Fruit fly (Drosophila melanogaster) whole organism, embryonic: ENCODE data around the gene CG33510.

Experiments
- Awh ChIP-seq: fragments of 200-800 bp; sonication (Bioruptor generic); IDR thresholded peaks from 2 replicates; pipeline ENCODE4, ENCODE4 v1.3.6; 2022; ENCODE audit warnings: missing biosample characterization, missing genetic modification characterization
- BtbVII ChIP-seq: fragments of 200-800 bp; sonication (Bioruptor generic); optimal IDR thresholded peaks from 3 replicates; lab custom pipeline; 2017; ENCODE audit warnings: missing biosample characterization, mild to moderate bottlenecking, missing genetic modification characterization
- CG10147 ChIP-seq: fragments of 200-800 bp; sonication (Bioruptor generic); optimal IDR thresholded peaks from 2 replicates; lab custom pipeline; 2019; ENCODE audit warnings: missing biosample characterization, mild to moderate bottlenecking, missing genetic modification characterization, moderate library complexity
- CG10431 ChIP-seq: fragments of 200-800 bp; sonication (Bioruptor generic); optimal IDR thresholded peaks from 3 replicates; lab custom pipeline; 2018; ENCODE audit warnings: missing biosample characterization, mild to moderate bottlenecking, missing genetic modification characterization
- CG11504 ChIP-seq: fragments of 200-800 bp; sonication (Bioruptor generic); optimal IDR thresholded peaks from 3 replicates; lab custom pipeline; 2019; ENCODE audit warnings: missing biosample characterization, mild to moderate bottlenecking, missing genetic modification characterization, moderate library complexity
- CG12104 ChIP-seq: fragments of 200-800 bp; sonication (Bioruptor generic); optimal IDR thresholded peaks from 3 replicates; lab custom pipeline; 2016; ENCODE audit warnings: missing biosample characterization, missing genetic modification characterization
- CG14667 ChIP-seq: fragments of 200-800 bp; sonication (Bioruptor generic); IDR thresholded peaks from 2 replicates; pipeline ENCODE4 v1.3.6; 2022; ENCODE audit warnings: missing biosample characterization, missing genetic modification characterization
- CG17359 ChIP-seq: fragments of 200-800 bp; sonication (Bioruptor generic); optimal IDR thresholded peaks from 3 replicates; lab custom pipeline; 2018; ENCODE audit warnings: missing biosample characterization, mild to moderate bottlenecking, missing genetic modification characterization, moderate library complexity
- CG1792 ChIP-seq: fragments of 200-800 bp; sonication (Bioruptor generic); optimal IDR thresholded peaks from 2 replicates; lab custom pipeline; 2016; ENCODE audit warnings: missing biosample characterization, missing genetic modification characterization
- CG18011 ChIP-seq: fragments of 200-800 bp; sonication (Bioruptor generic); optimal IDR thresholded peaks from 2 replicates; lab custom pipeline; 2017; ENCODE audit warnings: missing biosample characterization, missing genetic modification characterization, mild to moderate bottlenecking, moderate library complexity, missing genotype
- CG2202 ChIP-seq: fragments of 200-800 bp; sonication (Bioruptor generic); optimal IDR thresholded peaks from 2 replicates; lab custom pipeline; 2018; ENCODE audit warnings: missing biosample characterization, mild to moderate bottlenecking, missing genetic modification characterization
- CG2712 ChIP-seq: fragments of 200-800 bp; optimal IDR thresholded peaks from 3 replicates; lab custom pipeline; 2019; ENCODE audit warnings: missing biosample characterization, mild to moderate bottlenecking, missing genetic modification characterization, moderate library complexity
- CG30403 ChIP-seq: fragments of 200-800 bp; sonication (Bioruptor generic); optimal IDR thresholded peaks from 3 replicates; lab custom pipeline; 2016; ENCODE audit warnings: missing biosample characterization, missing genetic modification characterization
- CG30431 ChIP-seq: fragments of 200-800 bp; sonication (Bioruptor generic); optimal IDR thresholded peaks from 2 replicates; lab custom pipeline; 2017; ENCODE audit warnings: missing biosample characterization, missing genetic modification characterization
- CG3995 ChIP-seq: fragments of 200-800 bp; sonication (Bioruptor generic); optimal IDR thresholded peaks from 3 replicates; lab custom pipeline; 2016; ENCODE audit warnings: missing biosample characterization, missing genetic modification characterization
- CG7839 ChIP-seq: fragments of 200-800 bp; sonication (Bioruptor generic); optimal IDR thresholded peaks from 3 replicates; lab custom pipeline; 2018; ENCODE audit warnings: missing biosample characterization, mild to moderate bottlenecking, missing genetic modification characterization, moderate library complexity
- CG8359 ChIP-seq: fragments of 200-800 bp; sonication (Bioruptor generic); optimal IDR thresholded peaks from 2 replicates; lab custom pipeline; 2017; ENCODE audit warnings: missing biosample characterization, mild to moderate bottlenecking, missing genetic modification characterization, borderline replicate concordance
- CG8388 ChIP-seq: fragments of 200-800 bp; sonication (Bioruptor generic); optimal IDR thresholded peaks from 2 replicates; lab custom pipeline; 2019; ENCODE audit warnings: missing biosample characterization, mild to moderate bottlenecking, missing genetic modification characterization, moderate library complexity
- CG9797 ChIP-seq: fragments of 200-800 bp; sonication (Bioruptor generic); optimal IDR thresholded peaks from 3 replicates; lab custom pipeline; 2018; ENCODE audit warnings: missing biosample characterization, mild to moderate bottlenecking, missing genetic modification characterization
- Dfd ChIP-seq, 2 experiments: fragments of >200 bp; optimal IDR thresholded peaks; 2 replicates each; lab custom pipeline; 2017; ENCODE audit warnings: missing biosample characterization in 2 of 2, missing genetic modification characterization in 2 of 2
- Doc3 ChIP-seq: fragments of 200-800 bp; sonication (Bioruptor generic); IDR thresholded peaks from 3 replicates; pipeline ENCODE4 v1.3.6; 2022; ENCODE audit warnings: missing biosample characterization, missing genetic modification characterization; ENCODE audit not compliant: partially characterized antibody
- Fer1 ChIP-seq: fragments of 200-800 bp; sonication (Bioruptor generic); optimal IDR thresholded peaks from 2 replicates; lab custom pipeline; 2017; ENCODE audit warnings: missing biosample characterization, mild to moderate bottlenecking, missing genetic modification characterization
- HHEX ChIP-seq: fragments of 200-800 bp; sonication (Bioruptor generic); optimal IDR thresholded peaks from 3 replicates; lab custom pipeline; 2017; ENCODE audit warnings: missing biosample characterization, mild to moderate bottlenecking, missing genetic modification characterization, missing genetic modification reagents
- HLHmδ ChIP-seq: fragments of 200-800 bp; sonication (Bioruptor generic); optimal IDR thresholded peaks from 2 replicates; lab custom pipeline; 2018; ENCODE audit warnings: missing biosample characterization, mild to moderate bottlenecking, missing genetic modification characterization, moderate library complexity
- Hmr ChIP-seq: fragments of 200-800 bp; sonication (Bioruptor generic); optimal IDR thresholded peaks from 3 replicates; lab custom pipeline; 2017; ENCODE audit warnings: mild to moderate bottlenecking, missing biosample characterization, missing genetic modification reagents, missing genetic modification characterization
- MBD-R2 ChIP-seq: fragments of 200-800 bp; sonication (Bioruptor generic); IDR thresholded peaks from 2 replicates; pipeline ENCODE4 v1.3.6; 2022; ENCODE audit warnings: missing biosample characterization, missing genetic modification characterization
- Meics ChIP-seq: fragments of 200-800 bp; sonication (Bioruptor generic); optimal IDR thresholded peaks from 2 replicates; lab custom pipeline; 2017; ENCODE audit warnings: missing biosample characterization, mild to moderate bottlenecking, missing genetic modification characterization
- Nf-YB ChIP-seq: fragments of 200-800 bp; sonication (Bioruptor generic); optimal IDR thresholded peaks from 3 replicates; lab custom pipeline; 2019; ENCODE audit warnings: missing biosample characterization, mild to moderate bottlenecking, missing genetic modification characterization, moderate library complexity
- NfI ChIP-seq: fragments of 200-800 bp; sonication (Bioruptor generic); optimal IDR thresholded peaks from 3 replicates; lab custom pipeline; 2018; ENCODE audit warnings: missing biosample characterization, mild to moderate bottlenecking, missing genetic modification characterization, moderate library complexity
- Ptx1 ChIP-seq: fragments of 200-800 bp; sonication (Bioruptor generic); IDR thresholded peaks from 2 replicates; pipeline ENCODE4 v1.3.6; 2022; ENCODE audit warnings: missing biosample characterization, missing genetic modification characterization
- Ravus ChIP-seq: fragments of 200-800 bp; sonication (Bioruptor generic); IDR thresholded peaks from 2 replicates; pipeline ENCODE4 v1.3.6; 2022; ENCODE audit warnings: missing biosample characterization, missing genetic modification characterization
- abd-A ChIP-seq: fragments of 200-800 bp; sonication (Bioruptor generic); optimal IDR thresholded peaks from 3 replicates; lab custom pipeline; 2019; ENCODE audit warnings: missing biosample characterization, mild to moderate bottlenecking, missing genetic modification characterization, moderate library complexity
- aop ChIP-seq: fragments of 200-800 bp; sonication (Bioruptor generic); IDR thresholded peaks from 2 replicates; pipeline ENCODE4 v1.3.6; 2022; ENCODE audit warnings: missing biosample characterization, missing genetic modification characterization
- chm ChIP-seq: fragments of 200-800 bp; sonication (Bioruptor generic); IDR thresholded peaks from 2 replicates; pipeline ENCODE4 v1.3.6; 2022; ENCODE audit warnings: missing biosample characterization, missing genetic modification characterization
- ci ChIP-seq: fragments of 200-800 bp; sonication (Bioruptor generic); IDR thresholded peaks from 3 replicates; pipeline ENCODE4 v1.3.6; 2022; ENCODE audit warnings: missing biosample characterization, missing genetic modification characterization
- dm ChIP-seq: fragments of 200-800 bp; sonication (Bioruptor generic); optimal IDR thresholded peaks from 3 replicates; lab custom pipeline; 2016; ENCODE audit warnings: missing biosample characterization, missing genetic modification characterization
- eyg ChIP-seq: fragments of 200-800 bp; sonication (Bioruptor generic); optimal IDR thresholded peaks from 3 replicates; lab custom pipeline; 2016; ENCODE audit warnings: missing biosample characterization, missing genetic modification characterization
- grn ChIP-seq: fragments of 200-800 bp; sonication (Bioruptor generic); optimal IDR thresholded peaks from 3 replicates; lab custom pipeline; 2017; ENCODE audit warnings: missing biosample characterization, missing genetic modification characterization
- kni ChIP-seq: fragments of 200-800 bp; sonication (Bioruptor generic); optimal IDR thresholded peaks from 3 replicates; lab custom pipeline; 2017; ENCODE audit warnings: mild to moderate bottlenecking, missing biosample characterization, missing genetic modification reagents, missing genetic modification characterization
- lbe ChIP-seq: fragments of 200-800 bp; sonication (Bioruptor generic); optimal IDR thresholded peaks from 2 replicates; lab custom pipeline; 2016; ENCODE audit warnings: missing biosample characterization, mild to moderate bottlenecking, missing genetic modification characterization
- lmd ChIP-seq: fragments of 200-800 bp; sonication (Bioruptor generic); IDR thresholded peaks from 2 replicates; pipeline ENCODE4 v1.3.6; 2022; ENCODE audit warnings: missing biosample characterization, missing genetic modification characterization
- lola ChIP-seq, 3 experiments: fragments of >200 bp in 2 of 3; fragments of 200-800 bp in 1 of 3; sonication (Bioruptor generic) in 1 of 3; optimal IDR thresholded peaks; 2 replicates each; lab custom pipeline; 2017 to 2019; ENCODE audit warnings: missing biosample characterization in 3 of 3, missing genetic modification characterization in 3 of 3, mild to moderate bottlenecking in 1 of 3, moderate library complexity in 1 of 3
- row ChIP-seq: fragments of 200-800 bp; sonication (Bioruptor generic); IDR thresholded peaks from 3 replicates; pipeline ENCODE4 v1.3.6; 2022; ENCODE audit warnings: missing biosample characterization, missing genetic modification characterization
- sc ChIP-seq, 3 experiments: fragments of >200 bp in 2 of 3; fragments of 200-800 bp in 1 of 3; sonication (Bioruptor generic) in 1 of 3; optimal IDR thresholded peaks; 2 replicates in 2 of 3; 3 replicates in 1 of 3; lab custom pipeline; 2017; ENCODE audit warnings: mild to moderate bottlenecking in 1 of 3, missing biosample characterization in 1 of 3, missing genetic modification characterization in 1 of 3, missing genetic modification reagents in 1 of 3
- scrt ChIP-seq: fragments of 200-800 bp; sonication (Bioruptor generic); optimal IDR thresholded peaks from 2 replicates; lab custom pipeline; 2018; ENCODE audit warnings: missing biosample characterization, mild to moderate bottlenecking, missing genetic modification characterization, moderate library complexity
- trem ChIP-seq: fragments of 200-800 bp; optimal IDR thresholded peaks from 3 replicates; lab custom pipeline; 2019; ENCODE audit warnings: missing biosample characterization, mild to moderate bottlenecking, missing genetic modification characterization, moderate library complexity
- trh ChIP-seq: fragments of 200-800 bp; sonication (Bioruptor generic); optimal IDR thresholded peaks from 2 replicates; lab custom pipeline; 2016; ENCODE audit warnings: missing biosample characterization, missing genetic modification characterization
- unc-4 ChIP-seq: fragments of 200-800 bp; sonication (Bioruptor generic); IDR thresholded peaks from 2 replicates; pipeline ENCODE4 v1.3.6; 2022; ENCODE audit warnings: missing biosample characterization, missing genetic modification characterization; ENCODE audit not compliant: partially characterized antibody
- usp ChIP-seq: fragments of >200 bp; optimal IDR thresholded peaks from 2 replicates; lab custom pipeline; 2017; ENCODE audit warnings: missing biosample characterization, missing genetic modification characterization

Gene CG33510

DNA sequence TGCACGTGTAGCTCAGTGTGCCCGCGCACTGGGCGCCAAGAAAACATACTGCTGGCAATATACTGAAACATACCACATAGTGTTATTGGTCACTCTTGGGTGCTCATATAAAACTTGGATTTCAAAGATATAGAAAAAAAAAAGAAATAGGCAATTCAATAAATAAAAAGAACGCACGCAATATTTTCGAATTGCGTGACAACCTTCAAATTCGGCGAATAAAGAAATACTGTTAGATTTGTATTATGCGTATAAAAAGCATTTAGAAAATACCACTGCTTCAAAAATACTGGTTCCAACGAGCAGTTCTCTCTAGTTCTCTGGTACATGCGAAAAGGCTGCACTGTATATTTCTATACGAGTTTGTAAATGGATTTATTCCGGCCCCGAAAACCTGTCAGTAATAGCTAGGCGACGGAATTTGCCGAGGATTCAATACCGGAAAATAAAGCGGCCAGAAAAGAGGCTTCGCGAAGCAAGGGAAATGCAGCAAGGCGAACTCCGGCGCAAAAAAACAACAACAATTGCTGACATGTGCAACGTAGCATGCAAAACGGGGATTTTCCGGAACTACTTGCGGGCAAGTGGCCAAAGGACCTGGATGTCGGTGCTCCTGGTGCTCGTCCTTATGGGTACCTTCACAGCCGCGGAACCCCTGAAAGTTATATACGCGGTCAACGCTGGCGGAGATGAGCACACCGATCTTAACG is 18.4 kb upstream of the CG33510 start, which contains the start of gene CG9257 (continued):
- TF ChIP-seq HLHmδ (GFP tag; lab: Kevin White, UChicago) (no peak), CG18011 (GFP tag; lab: Kevin White, UChicago) (peak; percentile 38), CG17359 (tag; lab: Kevin White, UChicago) (no peak), Ravus (GFP tag; lab: Robert Waterston, UW) (no peak), CG1792 (GFP tag; lab: Kevin White, UChicago) (no peak), kni (no peak), CG2202 (tag; lab: Kevin White, UChicago) (no peak), CG30431 (no peak), CG10431 (GFP tag; lab: Kevin White, UChicago) (peak; percentile 60), lmd (GFP tag; lab: Robert Waterston, UW) (no peak), Awh (no peak), abd-A (tag; lab: Kevin White, UChicago) (no peak), CG7839 (tag; lab: Kevin White, UChicago) (no peak), row (GFP tag; lab: Robert Waterston, UW) (peak; percentile 74), BtbVII (no peak), dm (GFP tag; lab: Kevin White, UChicago) (peak; percentile 97), scrt (no peak), CG9797 (GFP tag; lab: Kevin White, UChicago) (peak; percentile 86), trh (no peak), CG30403 (GFP tag; lab: Kevin White, UChicago) (peak; percentile 6), Dfd (GFP tag; optimal IDR thresholded peaks at IDR 0.05; lab: Kevin White, UChicago) (no peak), chm (GFP tag; lab: Robert Waterston, UW) (no peak), Fer1 (GFP tag; lab: Kevin White, UChicago) (peak; percentile 3), lbe (GFP tag; lab: Kevin White, UChicago) (no peak), eyg (GFP tag; lab: Kevin White, UChicago) (no peak), unc-4 (GFP tag; lab: Robert Waterston, UW) (0 out of 2 replicates have a peak, but pooled peaks have one; percentile 19), HHEX (GFP tag; lab: Kevin White, UChicago) (no peak), lola (GFP tag; optimal IDR thresholded peaks at IDR 0.05; lab: Kevin White, UChicago) (no peak), NfI (GFP tag; lab: Kevin White, UChicago) (no peak), MBD-R2 (no peak; the same call in none of the 2 replicates), CG3995 (GFP tag; lab: Kevin White, UChicago) (peak; percentile 73), aop (GFP tag; lab: Robert Waterston, UW) (no peak), CG11504 (no peak), CG14667 (GFP tag; lab: Robert Waterston, UW) (no peak), Meics (GFP tag; lab: Kevin White, UChicago) (no peak), Nf-YB (no peak), Hmr (GFP tag; lab: Kevin White, UChicago) (peak; percentile 38), CG2712 (tag; lab: Kevin White, UChicago) (no peak), CG10147 (GFP tag; lab: Kevin White, UChicago) (no peak), CG12104 (GFP tag; lab: Kevin White, UChicago) (no peak), CG8359 (GFP tag; lab: Kevin White, UChicago) (no peak), Ptx1 (no peak), usp (GFP tag; lab: Kevin White, UChicago) (no peak), ci (GFP tag; lab: Robert Waterston, UW) (no peak), trem (peak; percentile 23), Doc3 (GFP tag; lab: Robert Waterston, UW) (no peak), CG8388 (GFP tag; lab: Kevin White, UChicago) (peak; percentile 44), grn (GFP tag; lab: Kevin White, UChicago) (no peak), sc (optimal IDR thresholded peaks at IDR 0.05; lab: Kevin White, UChicago) (no peak), sc (GFP tag; optimal IDR thresholded peaks at IDR 0.05; lab: Kevin White, UChicago) (no peak)
